Fruit fly (Drosophila melanogaster) whole organism, prepupa: ENCODE data around the gene cact.
A peak's percentile ranks its signal among the peaks of the same experiment; 100 is the strongest.

Experiments used
- CG10631 ChIP-seq: fragments of 200-800 bp; sonication (Bioruptor generic); optimal IDR thresholded peaks from 2 replicates; lab custom pipeline; 2016; ENCODE audit warnings: missing biosample characterization, missing genetic modification characterization
- CG10669 ChIP-seq: fragments of 200-800 bp; sonication (Bioruptor generic); optimal IDR thresholded peaks from 3 replicates; lab custom pipeline; 2018; ENCODE audit warnings: missing biosample characterization, mild to moderate bottlenecking, missing genetic modification characterization, moderate library complexity
- CG11762 ChIP-seq: fragments of 200-800 bp; sonication (Bioruptor generic); optimal IDR thresholded peaks from 3 replicates; lab custom pipeline; 2016; ENCODE audit warnings: missing biosample characterization, missing genetic modification characterization; ENCODE audit not compliant: insufficient read depth
- CG11902 ChIP-seq: fragments of 200-800 bp; sonication (Bioruptor generic); optimal IDR thresholded peaks from 3 replicates; lab custom pipeline; 2016; ENCODE audit warnings: missing biosample characterization, missing genetic modification characterization
- CG15336 ChIP-seq: fragments of 200-800 bp; sonication (Bioruptor generic); IDR thresholded peaks from 2 replicates; pipeline ENCODE4 v1.3.6; 2022; ENCODE audit warnings: missing biosample characterization, missing genetic modification characterization
- CG1621 ChIP-seq: fragments of 200-800 bp; sonication (Bioruptor generic); optimal IDR thresholded peaks from 3 replicates; lab custom pipeline; 2018; ENCODE audit warnings: missing biosample characterization, mild to moderate bottlenecking, missing genetic modification characterization
- CG16779 ChIP-seq: fragments of 200-800 bp; sonication (Bioruptor generic); optimal IDR thresholded peaks from 3 replicates; lab custom pipeline; 2017; ENCODE audit warnings: missing biosample characterization, mild to moderate bottlenecking, missing genetic modification characterization
- CG3032 ChIP-seq: fragments of 200-800 bp; optimal IDR thresholded peaks from 2 replicates; lab custom pipeline; 2019; ENCODE audit warnings: missing biosample characterization, mild to moderate bottlenecking, missing genetic modification characterization, moderate library complexity
- CG31627 ChIP-seq: fragments of 200-800 bp; sonication (Bioruptor generic); optimal IDR thresholded peaks from 3 replicates; lab custom pipeline; 2016; ENCODE audit warnings: missing biosample characterization, missing genetic modification characterization
- CG32006 ChIP-seq: fragments of 200-800 bp; sonication (Bioruptor generic); optimal IDR thresholded peaks from 3 replicates; lab custom pipeline; 2017; ENCODE audit warnings: missing biosample characterization, mild to moderate bottlenecking, missing genetic modification characterization
- CG3919 ChIP-seq: fragments of 200-800 bp; sonication (Bioruptor generic); optimal IDR thresholded peaks from 3 replicates; lab custom pipeline; 2016; ENCODE audit warnings: missing biosample characterization, missing genetic modification characterization
- CG4318 ChIP-seq: fragments of 200-800 bp; sonication (Bioruptor generic); optimal IDR thresholded peaks from 3 replicates; lab custom pipeline; 2017; ENCODE audit warnings: missing biosample characterization, mild to moderate bottlenecking, missing genetic modification characterization
- CG6163 ChIP-seq: fragments of 200-800 bp; sonication (Bioruptor generic); IDR thresholded peaks from 3 replicates; pipeline ENCODE4 v1.3.6; 2022; ENCODE audit warnings: missing biosample characterization, missing genetic modification characterization
- CG6276 ChIP-seq: fragments of 200-800 bp; sonication (Bioruptor generic); optimal IDR thresholded peaks from 2 replicates; lab custom pipeline; 2017; ENCODE audit warnings: missing biosample characterization, mild to moderate bottlenecking, missing genetic modification characterization
- CG6792 ChIP-seq: fragments of 200-800 bp; sonication (Bioruptor generic); optimal IDR thresholded peaks from 3 replicates; lab custom pipeline; 2016; ENCODE audit warnings: missing biosample characterization, missing genetic modification characterization
- CG6808 ChIP-seq: fragments of 200-800 bp; sonication (Bioruptor generic); optimal IDR thresholded peaks from 3 replicates; lab custom pipeline; 2017; ENCODE audit warnings: missing biosample characterization, missing genetic modification characterization, mild to moderate bottlenecking, moderate library complexity, missing genetic modification reagents
- CG7368 ChIP-seq: fragments of 200-800 bp; sonication (Bioruptor generic); optimal IDR thresholded peaks from 3 replicates; lab custom pipeline; 2016; ENCODE audit warnings: missing biosample characterization, missing genetic modification characterization
- CG8119 ChIP-seq: fragments of 200-800 bp; sonication (Bioruptor generic); IDR thresholded peaks from 3 replicates; pipeline ENCODE4 v1.3.6; 2022; ENCODE audit warnings: missing biosample characterization, missing genetic modification characterization
- CG9139 ChIP-seq: fragments of 200-800 bp; sonication (Bioruptor generic); optimal IDR thresholded peaks from 3 replicates; lab custom pipeline; 2017; ENCODE audit warnings: missing biosample characterization, mild to moderate bottlenecking, missing genetic modification characterization
- Eip75B ChIP-seq: fragments of 200-800 bp; sonication (Bioruptor generic); optimal IDR thresholded peaks from 3 replicates; lab custom pipeline; 2016; ENCODE audit warnings: missing biosample characterization, missing genetic modification characterization
- Eip78C ChIP-seq: fragments of 200-800 bp; sonication (Bioruptor generic); peaks from one replicate; lab custom pipeline; 2016; ENCODE audit warnings: missing biosample characterization, missing genetic modification characterization
- Ets96B ChIP-seq: fragments of 200-800 bp; optimal IDR thresholded peaks from 2 replicates; lab custom pipeline; 2019; ENCODE audit warnings: missing biosample characterization, mild to moderate bottlenecking, missing genetic modification characterization, moderate library complexity
- Hr38 ChIP-seq: sonication (Bioruptor generic); optimal IDR thresholded peaks from 2 replicates; lab custom pipeline; 2016; ENCODE audit warnings: missing biosample characterization, missing genetic modification characterization
- Hr39 ChIP-seq: fragments of 200-800 bp; sonication (Bioruptor generic); optimal IDR thresholded peaks from 2 replicates; lab custom pipeline; 2016; ENCODE audit warnings: missing biosample characterization, missing genetic modification characterization
- Hr4 ChIP-seq: fragments of 200-800 bp; sonication (Bioruptor generic); optimal IDR thresholded peaks from 3 replicates; lab custom pipeline; 2016; ENCODE audit warnings: missing biosample characterization, missing genetic modification characterization
- Lpt ChIP-seq: fragments of 200-800 bp; sonication (Bioruptor generic); optimal IDR thresholded peaks from 3 replicates; lab custom pipeline; 2016; ENCODE audit warnings: missing biosample characterization, missing genetic modification characterization
- Met ChIP-seq: fragments of 200-800 bp; sonication (Bioruptor generic); optimal IDR thresholded peaks from 3 replicates; lab custom pipeline; 2016; ENCODE audit warnings: missing biosample characterization, missing genetic modification characterization
- OdsH ChIP-seq: fragments of 200-800 bp; sonication (Bioruptor generic); optimal IDR thresholded peaks from 3 replicates; lab custom pipeline; 2016; ENCODE audit warnings: missing biosample characterization, missing genetic modification characterization
- Smox ChIP-seq: fragments of 200-800 bp; sonication (Bioruptor generic); optimal IDR thresholded peaks from 3 replicates; lab custom pipeline; 2016; ENCODE audit warnings: missing biosample characterization, missing genetic modification characterization
- Sox102F ChIP-seq: fragments of 200-800 bp; sonication (Bioruptor generic); optimal IDR thresholded peaks from 2 replicates; lab custom pipeline; 2016; ENCODE audit warnings: missing biosample characterization, mild to moderate bottlenecking, missing genetic modification characterization
- Sox14 ChIP-seq: fragments of 200-800 bp; sonication (Bioruptor generic); optimal IDR thresholded peaks from 3 replicates; lab custom pipeline; 2016; ENCODE audit warnings: missing biosample characterization, missing genetic modification characterization
- achi ChIP-seq: fragments of 200-800 bp; sonication (Bioruptor generic); optimal IDR thresholded peaks from 3 replicates; lab custom pipeline; 2016; ENCODE audit warnings: missing biosample characterization, missing genetic modification characterization
- acj6 ChIP-seq: fragments of 200-800 bp; sonication (Bioruptor generic); optimal IDR thresholded peaks from 3 replicates; lab custom pipeline; 2016; ENCODE audit warnings: missing biosample characterization, missing genetic modification characterization
- dsx ChIP-seq: fragments of 200-800 bp; optimal IDR thresholded peaks from 3 replicates; lab custom pipeline; 2019; ENCODE audit warnings: missing biosample characterization, mild to moderate bottlenecking, missing genetic modification characterization, moderate library complexity; ENCODE audit not compliant: poor library complexity, severe bottlenecking
- esn ChIP-seq: fragments of 200-800 bp; sonication (Bioruptor generic); optimal IDR thresholded peaks from 2 replicates; lab custom pipeline; 2016; ENCODE audit warnings: missing biosample characterization, mild to moderate bottlenecking, missing genetic modification characterization, moderate library complexity
- fd59A ChIP-seq: fragments of 200-800 bp; sonication (Bioruptor generic); optimal IDR thresholded peaks from 2 replicates; lab custom pipeline; 2017; ENCODE audit warnings: missing biosample characterization, mild to moderate bottlenecking, missing genetic modification characterization, missing genetic modification reagents
- lz ChIP-seq: fragments of 200-800 bp; sonication (Bioruptor generic); optimal IDR thresholded peaks from 3 replicates; lab custom pipeline; 2016; ENCODE audit warnings: missing biosample characterization, missing genetic modification characterization
- net ChIP-seq: fragments of 200-800 bp; sonication (Bioruptor generic); optimal IDR thresholded peaks from 3 replicates; lab custom pipeline; 2016; ENCODE audit warnings: missing biosample characterization, missing genetic modification characterization
- pdm3 ChIP-seq: fragments of 200-800 bp; sonication (Bioruptor generic); optimal IDR thresholded peaks from 3 replicates; lab custom pipeline; 2016; ENCODE audit warnings: missing biosample characterization, missing genetic modification characterization
- salr ChIP-seq, 2 experiments: fragments of 200-800 bp; sonication (Bioruptor generic); optimal IDR thresholded peaks; 3 replicates each; lab custom pipeline; 2016 to 2018; ENCODE audit warnings: missing biosample characterization in 2 of 2, missing genetic modification characterization in 2 of 2, mild to moderate bottlenecking in 1 of 2
- spab ChIP-seq: fragments of 200-800 bp; sonication (Bioruptor generic); optimal IDR thresholded peaks from 2 replicates; lab custom pipeline; 2017; ENCODE audit warnings: missing biosample characterization, mild to moderate bottlenecking, missing genetic modification characterization, missing genetic modification reagents
- ss ChIP-seq, 2 experiments: fragments of 200-800 bp; sonication (Bioruptor generic); optimal IDR thresholded peaks; 2 replicates in 1 of 2; 3 replicates in 1 of 2; lab custom pipeline; 2017 to 2018; ENCODE audit warnings: mild to moderate bottlenecking in 2 of 2, missing biosample characterization in 2 of 2, missing genetic modification characterization in 2 of 2, moderate library complexity in 1 of 2
- svp ChIP-seq: fragments of 200-800 bp; sonication (Bioruptor generic); peaks from one replicate; lab custom pipeline; 2016; ENCODE audit warnings: missing biosample characterization, missing genetic modification characterization
- topi ChIP-seq: fragments of 200-800 bp; sonication (Bioruptor generic); optimal IDR thresholded peaks from 3 replicates; lab custom pipeline; 2016; ENCODE audit warnings: missing biosample characterization, missing genetic modification characterization

cact gene

dm6 chr2L:16281419-16282076 lies 44.5 kb downstream of the cact start:
- no peak for TF ChIP-seq net (GFP tag; lab: Kevin White, UChicago)
- peak; percentile 44 for TF ChIP-seq svp (GFP tag; lab: Kevin White, UChicago)
- TF ChIP-seq Met (GFP tag; lab: Kevin White, UChicago), result peak; percentile 50
- TF ChIP-seq Eip75B (GFP tag; lab: Kevin White, UChicago), result peak; percentile 34
- peak; percentile 6 for TF ChIP-seq CG31627
- no peak for TF ChIP-seq Sox102F (GFP tag; lab: Kevin White, UChicago)
- TF ChIP-seq dsx, result peak; percentile 16
- TF ChIP-seq topi (GFP tag; lab: Kevin White, UChicago), result peak; percentile 4
- no peak for TF ChIP-seq Hr38 (GFP tag; lab: Kevin White, UChicago)
- peak; percentile 15 for TF ChIP-seq Smox (GFP tag; lab: Kevin White, UChicago)
- peak; percentile 51 for TF ChIP-seq CG4318 (GFP tag; lab: Kevin White, UChicago)
- no peak for TF ChIP-seq CG7368 (GFP tag; lab: Kevin White, UChicago)
- TF ChIP-seq CG16779, result no peak
- peak; percentile 50 for TF ChIP-seq acj6 (GFP tag; lab: Kevin White, UChicago)
- no peak for TF ChIP-seq CG11902 (GFP tag; lab: Kevin White, UChicago)
- peak; percentile 9 for TF ChIP-seq lz (GFP tag; lab: Kevin White, UChicago)
- TF ChIP-seq Sox14 (GFP tag; lab: Kevin White, UChicago), result peak; percentile 43
- peak; percentile 56 for TF ChIP-seq pdm3
- peak; percentile 50 for TF ChIP-seq achi (GFP tag; lab: Kevin White, UChicago)
- TF ChIP-seq fd59A (GFP tag; lab: Kevin White, UChicago), result peak; percentile 38
- no peak for TF ChIP-seq ss (GFP tag; optimal IDR thresholded peaks at IDR 0.05; lab: Kevin White, UChicago)
- peak; percentile 62 for TF ChIP-seq CG8119 (GFP tag; lab: Robert Waterston, UW)
- TF ChIP-seq spab, result no peak
- TF ChIP-seq Eip78C (GFP tag; lab: Kevin White, UChicago), result peak; percentile 67
- TF ChIP-seq CG3919 (GFP tag; lab: Kevin White, UChicago), result peak; percentile 1
- no peak for TF ChIP-seq CG6792 (GFP tag; lab: Kevin White, UChicago)
- peak; percentile 4 for TF ChIP-seq CG10669 (GFP tag; lab: Kevin White, UChicago)
- TF ChIP-seq CG15336 (GFP tag; lab: Robert Waterston, UW), result peak; percentile 40; the same call in 1 of the 2 replicates
- no peak for TF ChIP-seq CG9139
- TF ChIP-seq CG32006, result peak; percentile 81
- no peak for TF ChIP-seq esn
- TF ChIP-seq CG11762 (GFP tag; lab: Kevin White, UChicago), result no peak
- TF ChIP-seq Hr39 (GFP tag; lab: Kevin White, UChicago), result peak; percentile 13
- peak; percentile 62 for TF ChIP-seq CG10631 (GFP tag; lab: Kevin White, UChicago)
- TF ChIP-seq CG6163 (GFP tag; lab: Robert Waterston, UW), result no peak
- TF ChIP-seq Lpt (GFP tag; lab: Kevin White, UChicago), result no peak
- TF ChIP-seq salr (GFP tag; optimal IDR thresholded peaks at IDR 0.05; lab: Kevin White, UChicago), result peak in 1 of 2 experiments; percentile 46
- TF ChIP-seq Ets96B (tag; lab: Kevin White, UChicago), result peak; percentile 38
- peak; percentile 50 for TF ChIP-seq CG3032 (tag; lab: Kevin White, UChicago)
- TF ChIP-seq CG6808 (GFP tag; lab: Kevin White, UChicago), result peak; percentile 45
- no peak for TF ChIP-seq CG1621
- peak; percentile 11 for TF ChIP-seq CG6276 (GFP tag; lab: Kevin White, UChicago)
- TF ChIP-seq OdsH (GFP tag; lab: Kevin White, UChicago), result peak; percentile 44
- TF ChIP-seq Hr4 (GFP tag; lab: Kevin White, UChicago), result peak; percentile 52
- TF ChIP-seq, all 60 proteins: peak for 29
